Fruit fly (Drosophila melanogaster) S2 (cell line): ENCODE results near the gene sunz.

Experiments used
- CG8478 ChIP-seq: fragments of >200 bp; optimal IDR thresholded peaks from 2 replicates; lab custom pipeline; 2018
- CTCF ChIP-seq, 2 experiments: fragments of >200 bp; optimal IDR thresholded peaks; 2 replicates each; lab custom pipeline; 2018

- no peak for TF ChIP-seq CG8478 (lab: Kevin White, UChicago)
- no peak for TF ChIP-seq CTCF (optimal IDR thresholded peaks at IDR 0.05; lab: Kevin White, UChicago)
These were observed 42.5 kb downstream of the sunz start for dm6 chr3R:6672303-6673007.
